Worm (Caenorhabditis elegans): Measurements from ENCODE around the gene T12G3.6.

The T12G3.6 gene

DNA sequence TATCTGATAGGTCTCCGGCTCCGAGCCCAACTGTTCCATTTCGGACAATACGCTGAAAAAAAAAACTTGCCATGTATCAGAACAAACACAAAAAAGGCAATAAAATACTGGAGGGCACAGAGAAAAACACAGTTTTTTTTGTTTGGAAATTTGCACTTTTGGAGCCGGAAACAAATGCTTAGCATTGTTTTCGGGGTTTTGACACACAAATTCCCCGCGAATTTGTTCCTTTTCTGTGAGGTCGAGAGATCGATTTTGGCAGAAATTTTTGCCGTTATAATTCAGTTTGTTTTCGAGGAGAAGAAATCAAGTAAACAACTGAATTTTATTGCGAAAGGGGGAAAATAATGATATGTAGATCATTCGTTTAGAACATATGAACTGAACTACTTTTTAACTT lies 25.5 kb upstream of the T12G3.6 start, which contains the start of gene K08E4.2 (continued):
- no peak for TF ChIP-seq lsy-2 (tag; optimal IDR thresholded peaks at IDR 0.05)

ce11 chrIV:12052461-12052860 lies 21.4 kb upstream of the T12G3.6 start:
- peak; percentile 96 for TF ChIP-seq aha-1 (tag)
- no peak for TF ChIP-seq lin-1 (GFP tag; IDR thresholded peaks at IDR 0.05)
- TF ChIP-seq lir-3 (tag; optimal IDR thresholded peaks at IDR 0.05) = no peak

DNA sequence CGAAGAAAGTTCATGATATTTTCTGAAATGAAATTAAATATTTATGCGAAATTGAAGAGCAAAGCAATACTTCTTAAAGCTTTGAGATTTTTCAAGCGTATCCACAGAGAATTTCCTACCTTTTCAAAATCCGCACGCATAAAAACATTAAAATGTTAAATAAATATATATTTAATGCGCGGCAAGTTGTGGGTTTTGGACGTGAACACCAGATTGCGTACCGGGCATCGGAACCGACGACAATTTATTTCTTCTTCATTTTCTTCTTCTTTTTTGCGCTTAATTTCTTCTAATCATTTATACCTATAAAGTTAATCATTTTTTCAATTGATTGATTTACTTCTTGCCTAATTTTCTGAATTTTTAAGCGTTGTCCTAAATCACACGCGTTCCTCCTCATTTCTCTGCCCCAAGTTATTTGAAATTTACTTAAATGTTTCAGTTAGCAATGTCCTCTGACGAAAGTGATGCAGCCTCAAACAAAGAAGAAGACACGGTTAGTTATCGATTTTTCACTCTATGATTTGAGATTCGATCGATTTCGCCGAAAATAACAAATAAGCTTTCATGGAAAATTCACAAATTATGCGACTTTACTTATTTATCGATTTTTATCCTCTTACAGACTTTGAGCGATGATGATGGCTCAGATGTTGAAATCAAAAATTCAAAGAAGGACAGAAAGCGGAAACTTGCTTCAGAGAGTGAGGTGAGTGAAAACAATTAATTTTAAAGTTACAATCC lies 20.1 kb upstream of the T12G3.6 start, which contains the start of the genes bre-5 and spt-5:
TSS of gene bre-5 (minus strand) at position 167 of the 744 bp plus-strand sequence.
TSS of gene spt-5 (plus strand) at position 443 of the 744 bp plus-strand sequence.
- TF ChIP-seq unc-62 (GFP tag; optimal IDR thresholded peaks at IDR 0.05 in 1 of 2) (peak in 1 of 2 experiments; percentile 8), unc-62 (tag; optimal IDR thresholded peaks at IDR 0.05) (no peak), R02D3.7 (tag; optimal IDR thresholded peaks at IDR 0.05) (no peak), php-3 (GFP tag; IDR thresholded peaks at IDR 0.05) (no peak), hlh-11 (tag; optimal IDR thresholded peaks at IDR 0.05) (no peak), zag-1 (tag; optimal IDR thresholded peaks at IDR 0.05) (no peak), lsy-2 (tag; optimal IDR thresholded peaks at IDR 0.05) (peak in 1 of 2 experiments; percentile 56), mes-2 (tag; optimal IDR thresholded peaks at IDR 0.05; ENCODE audit: poor library complexity, severe bottlenecking) (peak; percentile 65), duxl-1 (tag; optimal IDR thresholded peaks at IDR 0.05; ENCODE audit: poor library complexity) (no peak), Y105C5A.15 (GFP tag; IDR thresholded peaks at IDR 0.05) (no peak), pha-4 (GFP tag; IDR thresholded peaks at IDR 0.05) (no peak), pha-4 (tag; optimal IDR thresholded peaks at IDR 0.05) (no peak), hlh-30 (tag; optimal IDR thresholded peaks at IDR 0.05; ENCODE audit: insufficient read depth) (peak; percentile 6), F10B5.3 (tag; optimal IDR thresholded peaks at IDR 0.05) (no peak), nhr-102 (tag; optimal IDR thresholded peaks at IDR 0.05) (no peak), ceh-28 (tag; optimal IDR thresholded peaks at IDR 0.05) (peak; percentile 59), dpl-1 (GFP tag; optimal IDR thresholded peaks at IDR 0.05) (peak; percentile 29), madf-5 (GFP tag; IDR thresholded peaks at IDR 0.05) (no peak), nhr-237 (tag; optimal IDR thresholded peaks at IDR 0.05) (no peak), sdz-12 (GFP tag; optimal IDR thresholded peaks at IDR 0.05) (no peak)

DNA sequence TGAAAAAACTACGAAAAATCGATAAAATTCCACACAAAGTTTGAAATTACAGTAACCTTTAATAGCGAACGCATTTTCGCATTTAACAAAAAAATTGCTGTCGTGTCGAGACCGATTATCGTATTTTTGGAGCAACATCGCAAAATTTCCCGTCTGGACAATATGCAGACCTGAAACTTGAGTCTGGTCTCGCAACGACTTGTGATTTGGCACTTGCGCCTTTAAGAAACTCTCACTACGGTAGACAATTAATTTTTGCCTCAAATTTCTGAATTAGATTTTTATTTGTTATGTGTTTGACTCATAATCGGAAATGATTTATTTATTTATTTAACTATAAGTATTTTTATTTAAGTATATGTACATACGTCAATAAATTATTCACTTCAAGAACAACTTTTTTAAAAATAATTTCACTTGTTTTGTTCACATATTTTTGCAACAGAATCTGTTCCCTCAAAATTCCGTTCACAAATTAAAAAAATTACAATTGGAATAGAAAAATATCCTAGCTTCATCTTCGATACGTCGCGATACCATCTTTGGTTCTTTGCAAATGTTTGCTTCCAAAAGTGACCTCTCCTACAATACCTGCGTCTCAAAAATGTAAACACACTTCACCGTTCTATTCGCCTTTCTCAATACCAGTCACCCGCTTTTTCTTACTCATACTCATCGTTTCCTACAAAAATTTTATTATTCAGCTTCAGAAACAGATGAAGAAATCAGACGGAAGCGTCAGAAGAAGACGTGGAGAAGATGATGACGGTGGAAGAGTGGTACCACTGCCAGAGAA lies 16.7 kb upstream of the T12G3.6 start, which contains the start of gene T12G3.4:
TSS of gene T12G3.4 (plus strand) at position 705 of the 796 bp plus-strand sequence.
- no peak for TF ChIP-seq pha-4 (GFP tag; IDR thresholded peaks at IDR 0.05)
- peak; percentile 68 for TF ChIP-seq pha-4 (tag; optimal IDR thresholded peaks at IDR 0.05)
- TF ChIP-seq aha-1 (tag) = no peak

- TF ChIP-seq hlh-11 (tag; optimal IDR thresholded peaks at IDR 0.05) (peak; percentile 91), lin-1 (GFP tag; IDR thresholded peaks at IDR 0.05) (no peak), nhr-77 (tag; optimal IDR thresholded peaks at IDR 0.05) (peak; percentile 64), F37D6.2 (tag; optimal IDR thresholded peaks at IDR 0.05) (no peak), nhr-237 (tag; optimal IDR thresholded peaks at IDR 0.05) (no peak), dmd-8 (GFP tag; IDR thresholded peaks at IDR 0.05) (no peak), F49E8.2 (tag; optimal IDR thresholded peaks at IDR 0.05; ENCODE audit: borderline replicate concordance) (no peak), nhr-48 (tag; optimal IDR thresholded peaks at IDR 0.05) (peak; percentile 42), aha-1 (tag) (peak; percentile 76), T26A8.4 (GFP tag; IDR thresholded peaks at IDR 0.05) (0 out of 2 replicates have a peak, but pooled peaks have one; percentile 21), zag-1 (tag; optimal IDR thresholded peaks at IDR 0.05) (no peak), ZK546.5 (tag; optimal IDR thresholded peaks at IDR 0.05) (no peak), hlh-30 (tag; optimal IDR thresholded peaks at IDR 0.05; ENCODE audit: insufficient read depth) (peak; percentile 63), hif-1 (tag; optimal IDR thresholded peaks at IDR 0.05) (peak in 1 of 2 experiments; percentile 3), unc-130 (GFP tag; optimal IDR thresholded peaks at IDR 0.05) (no peak), lin-39 (tag; optimal IDR thresholded peaks at IDR 0.05) (no peak), vab-7 (GFP tag; IDR thresholded peaks at IDR 0.05) (no peak), aly-2 (tag; optimal IDR thresholded peaks at IDR 0.05) (no peak), attf-4 (tag; optimal IDR thresholded peaks at IDR 0.05) (no peak), rbr-2 (tag; optimal IDR thresholded peaks at IDR 0.05) (no peak), ceh-32 (tag; optimal IDR thresholded peaks at IDR 0.05; ENCODE audit: poor library complexity) (no peak), pha-4 (GFP tag; IDR thresholded peaks at IDR 0.05) (no peak), pha-4 (tag; optimal IDR thresholded peaks at IDR 0.05) (no peak)
Observed at ce11 chrIV:12046524-12047203, 15.6 kb upstream of the T12G3.6 start, which contains the start of gene T12G3.2. Gene T12G3.2, minus strand, starts transcription at chrIV:12046967.

Data from whole organism, L4 larva.